Worm (Caenorhabditis elegans): Measurements from ENCODE around the gene sulp-4.

ce11 chrV:11829282-11829681 lies 45.9 kb upstream of the sulp-4 start, which contains the start of gene col-158:
- TF ChIP-seq nhr-12 (tag; optimal IDR thresholded peaks at IDR 0.05), result no peak
- no peak for TF ChIP-seq ceh-39 (tag; optimal IDR thresholded peaks at IDR 0.05)

Data from whole organism, mixed stage, embryonic.